Fruit fly (Drosophila melanogaster): ENCODE results near the gene Ugt316A1.

DNA sequence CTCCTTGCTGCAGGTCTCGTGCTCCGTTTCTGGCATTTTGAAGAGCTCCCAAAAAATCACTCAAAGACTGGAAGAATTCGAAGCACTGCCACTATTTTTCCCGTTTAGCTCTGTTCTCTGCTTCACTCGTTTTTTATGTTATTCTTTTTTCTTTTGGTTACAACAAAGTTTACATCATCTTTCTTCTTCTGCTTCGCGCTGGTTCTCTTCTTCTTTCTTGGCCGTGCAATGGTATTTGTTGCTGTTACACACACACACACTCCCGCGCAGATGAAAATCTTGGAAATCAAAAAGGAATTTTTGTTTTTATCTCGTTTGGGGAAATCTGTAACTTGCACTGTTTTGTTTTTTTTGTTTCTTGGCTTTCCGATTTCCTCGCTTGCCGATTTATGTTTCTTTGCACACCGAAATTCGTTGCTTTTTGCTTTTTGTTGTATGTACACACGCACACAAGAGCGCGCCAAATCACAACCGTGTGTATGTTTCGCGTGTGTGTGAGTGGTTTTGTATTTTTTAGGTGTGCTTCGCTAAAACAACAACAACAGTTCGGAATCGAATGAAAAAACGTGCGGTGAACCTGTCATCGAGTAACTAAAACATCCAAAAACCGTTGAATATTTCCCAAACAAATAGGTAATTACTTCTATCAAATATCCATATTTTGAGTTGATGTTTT, 23.2 kb upstream of the Ugt316A1 start:
- TF ChIP-seq Hr83 (GFP tag; optimal IDR thresholded peaks at IDR 0.05; ENCODE audit: poor library complexity, severe bottlenecking): no peak
- TF ChIP-seq sage (GFP tag; optimal IDR thresholded peaks at IDR 0.05): no peak
- TF ChIP-seq Hr78 (GFP tag; optimal IDR thresholded peaks at IDR 0.05): no peak
